Fruit fly (Drosophila melanogaster): Measurements from ENCODE around the gene CG11404.

DNA sequence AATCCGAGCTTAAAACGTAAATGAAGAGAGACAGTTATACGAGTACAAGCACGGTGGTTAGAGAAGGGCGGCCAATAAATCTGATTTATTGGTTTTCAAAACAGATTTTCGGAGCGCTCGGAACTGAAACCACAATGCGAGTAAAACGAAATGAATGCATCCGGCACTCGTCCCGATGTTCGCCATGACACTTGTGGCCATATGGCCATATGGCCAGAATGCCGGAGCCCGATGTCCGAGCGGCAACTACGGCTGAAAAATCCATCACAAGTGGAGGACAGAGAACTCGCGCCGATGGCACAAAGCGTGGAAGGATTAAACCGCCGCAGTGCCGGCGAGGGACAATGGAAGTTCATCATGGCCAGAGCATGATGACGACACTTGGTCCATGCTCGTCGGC is 40.9 kb downstream of the CG11404 start:
- TF ChIP-seq CG12768 (GFP tag; optimal IDR thresholded peaks at IDR 0.05), result no peak
- no peak for TF ChIP-seq ovo (GFP tag; optimal IDR thresholded peaks at IDR 0.05)
- no peak for TF ChIP-seq pad (GFP tag; optimal IDR thresholded peaks at IDR 0.05)
- TF ChIP-seq cic (GFP tag; optimal IDR thresholded peaks at IDR 0.05), result no peak
- TF ChIP-seq Hr96 (GFP tag; optimal IDR thresholded peaks at IDR 0.05), result no peak
- TF ChIP-seq CG7101 (tag; optimal IDR thresholded peaks at IDR 0.05), result no peak
- TF ChIP-seq Mnt (GFP tag; optimal IDR thresholded peaks at IDR 0.05), result no peak
- no peak for TF ChIP-seq CG1620 (GFP tag; optimal IDR thresholded peaks at IDR 0.05)
- TF ChIP-seq CG11617 (GFP tag; optimal IDR thresholded peaks at IDR 0.05), result no peak
- TF ChIP-seq kay (GFP tag; ENCODE audit: borderline replicate concordance), result no peak
- no peak for TF ChIP-seq CG7045 (GFP tag; optimal IDR thresholded peaks at IDR 0.05)
- no peak for TF ChIP-seq CG5204 (GFP tag; optimal IDR thresholded peaks at IDR 0.05)
- TF ChIP-seq cnc (optimal IDR thresholded peaks at IDR 0.05), result no peak

Measured in whole organism, adult.